Fruit fly (Drosophila melanogaster): ENCODE results near the gene spn-D.

DNA sequence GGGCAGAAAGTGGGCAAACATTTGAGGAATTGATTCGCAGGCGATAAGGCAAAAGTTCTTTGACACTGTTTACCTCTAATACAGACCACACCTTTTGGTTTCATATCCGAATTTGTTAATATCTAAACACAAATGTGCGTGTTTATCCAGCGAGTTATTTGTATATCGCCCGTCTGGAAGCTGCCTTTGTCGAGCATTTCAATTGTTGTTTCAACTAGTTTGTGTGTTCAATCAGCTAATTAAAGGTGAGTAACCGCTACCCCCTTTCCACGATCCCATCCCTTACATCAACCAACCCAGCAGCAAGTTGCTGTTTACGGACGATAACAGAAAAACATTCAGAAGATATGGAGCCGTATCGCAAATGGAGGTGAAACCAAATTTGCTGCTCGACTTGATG lies 34.1 kb upstream of the spn-D start:
- TF ChIP-seq bowl (GFP tag; IDR thresholded peaks at IDR 0.05) (no peak), Tbp (GFP tag; optimal IDR thresholded peaks at IDR 0.05) (no peak), Atf3 (GFP tag; optimal IDR thresholded peaks at IDR 0.05) (no peak), CG1024 (GFP tag; IDR thresholded peaks at IDR 0.05) (no peak), Blimp-1 (GFP tag; optimal IDR thresholded peaks at IDR 0.05) (peak; percentile 1), CG17385 (GFP tag; optimal IDR thresholded peaks at IDR 0.05) (peak; percentile 15), kah (GFP tag; optimal IDR thresholded peaks at IDR 0.05) (no peak)

Measured in whole organism, embryonic.